Fruit fly (Drosophila melanogaster) whole organism, embryonic: Measurements from ENCODE around the gene CG32313.

Experiments used
- Asciz ChIP-seq: fragments of 200-800 bp; sonication (Bioruptor generic); optimal IDR thresholded peaks from 2 replicates; lab custom pipeline; 2017; ENCODE audit warnings: missing biosample characterization, mild to moderate bottlenecking, missing genetic modification characterization, missing genetic modification reagents
- B-H2 ChIP-seq: fragments of 200-800 bp; sonication (Bioruptor generic); optimal IDR thresholded peaks from 2 replicates; lab custom pipeline; 2018; ENCODE audit warnings: missing biosample characterization, mild to moderate bottlenecking, missing genetic modification characterization
- BEAF-32 ChIP-seq: fragments of 200-800 bp; sonication (Bioruptor generic); optimal IDR thresholded peaks from 3 replicates; lab custom pipeline; 2017; ENCODE audit warnings: missing biosample characterization, missing genetic modification characterization, mild to moderate bottlenecking, moderate library complexity, missing genetic modification reagents
- CG11695 ChIP-seq: fragments of 200-800 bp; sonication (Bioruptor generic); IDR thresholded peaks from 3 replicates; pipeline ENCODE4 v1.3.6; 2022; ENCODE audit warnings: missing biosample characterization, missing genetic modification characterization
- CG12155 ChIP-seq: fragments of 200-800 bp; sonication (Bioruptor generic); optimal IDR thresholded peaks from 3 replicates; lab custom pipeline; 2016; ENCODE audit warnings: missing biosample characterization, missing genetic modification characterization
- CG12659 ChIP-seq: fragments of 200-800 bp; sonication (Bioruptor generic); optimal IDR thresholded peaks from 3 replicates; lab custom pipeline; 2017; ENCODE audit warnings: mild to moderate bottlenecking, missing biosample characterization, missing genetic modification reagents, missing genetic modification characterization
- CG1603 ChIP-seq: fragments of 200-800 bp; sonication (Bioruptor generic); optimal IDR thresholded peaks from 2 replicates; lab custom pipeline; 2019; ENCODE audit warnings: missing biosample characterization, mild to moderate bottlenecking, missing genetic modification characterization, moderate library complexity
- CG16779 ChIP-seq: fragments of 200-800 bp; sonication (Bioruptor generic); IDR thresholded peaks from 2 replicates; pipeline ENCODE4 v1.3.6; 2022; ENCODE audit warnings: missing biosample characterization, missing genetic modification characterization
- CG17802 ChIP-seq: fragments of 200-800 bp; sonication (Bioruptor generic); optimal IDR thresholded peaks from 2 replicates; lab custom pipeline; 2018; ENCODE audit warnings: missing biosample characterization, mild to moderate bottlenecking, missing genetic modification characterization, moderate library complexity
- CG17912 ChIP-seq: fragments of 200-800 bp; sonication (Bioruptor generic); optimal IDR thresholded peaks from 2 replicates; lab custom pipeline; 2018; ENCODE audit warnings: missing biosample characterization, mild to moderate bottlenecking, missing genetic modification characterization
- CG18011 ChIP-seq: fragments of 200-800 bp; sonication (Bioruptor generic); optimal IDR thresholded peaks from 2 replicates; lab custom pipeline; 2017; ENCODE audit warnings: missing biosample characterization, missing genetic modification characterization, mild to moderate bottlenecking, moderate library complexity, missing genotype
- CG1832 ChIP-seq: fragments of 200-800 bp; sonication (Bioruptor generic); optimal IDR thresholded peaks from 2 replicates; lab custom pipeline; 2017; ENCODE audit warnings: missing biosample characterization, mild to moderate bottlenecking, missing genetic modification characterization, inconsistent platforms
- CG33557 ChIP-seq: fragments of 200-800 bp; sonication (Bioruptor generic); optimal IDR thresholded peaks from 2 replicates; lab custom pipeline; 2019; ENCODE audit warnings: missing biosample characterization, mild to moderate bottlenecking, missing genetic modification characterization, moderate library complexity
- CG34224 ChIP-seq: fragments of 200-800 bp; sonication (Bioruptor generic); IDR thresholded peaks from 3 replicates; pipeline ENCODE4 v1.3.6; 2022; ENCODE audit warnings: missing biosample characterization, missing genetic modification characterization; ENCODE audit not compliant: partially characterized antibody
- CG3995 ChIP-seq: fragments of 200-800 bp; sonication (Bioruptor generic); optimal IDR thresholded peaks from 3 replicates; lab custom pipeline; 2016; ENCODE audit warnings: missing biosample characterization, missing genetic modification characterization
- CG6683 ChIP-seq: fragments of 200-800 bp; sonication (Bioruptor generic); optimal IDR thresholded peaks from 2 replicates; lab custom pipeline; 2017; ENCODE audit warnings: missing biosample characterization, mild to moderate bottlenecking, missing genetic modification characterization, missing genetic modification reagents
- CG7928 ChIP-seq: fragments of 200-800 bp; sonication (Bioruptor generic); optimal IDR thresholded peaks from 2 replicates; lab custom pipeline; 2017; ENCODE audit warnings: missing biosample characterization, mild to moderate bottlenecking, missing genetic modification characterization
- CG8089 ChIP-seq: fragments of 200-800 bp; sonication (Bioruptor generic); optimal IDR thresholded peaks from 3 replicates; lab custom pipeline; 2016; ENCODE audit warnings: missing biosample characterization, missing genetic modification characterization
- CG9437 ChIP-seq: fragments of 200-800 bp; sonication (Bioruptor generic); optimal IDR thresholded peaks from 2 replicates; lab custom pipeline; 2018; ENCODE audit warnings: missing biosample characterization, mild to moderate bottlenecking, missing genetic modification characterization
- CG9727 ChIP-seq: fragments of 200-800 bp; sonication (Bioruptor generic); optimal IDR thresholded peaks from 3 replicates; lab custom pipeline; 2017; ENCODE audit warnings: missing biosample characterization, mild to moderate bottlenecking, missing genetic modification characterization
- CkIIα-i1 ChIP-seq: fragments of 200-800 bp; sonication (Bioruptor generic); IDR thresholded peaks from 2 replicates; pipeline ENCODE4 v1.3.6; 2022; ENCODE audit warnings: missing biosample characterization, missing genetic modification characterization
- E2f1 ChIP-seq: fragments of 200-800 bp; sonication (Bioruptor generic); IDR thresholded peaks from 2 replicates; pipeline ENCODE4 v1.3.6; 2022; ENCODE audit warnings: missing biosample characterization, missing genetic modification characterization
- HLHmδ ChIP-seq: fragments of 200-800 bp; sonication (Bioruptor generic); optimal IDR thresholded peaks from 2 replicates; lab custom pipeline; 2018; ENCODE audit warnings: missing biosample characterization, mild to moderate bottlenecking, missing genetic modification characterization, moderate library complexity
- Mad ChIP-seq: fragments of 200-800 bp; sonication (Bioruptor generic); optimal IDR thresholded peaks from 2 replicates; lab custom pipeline; 2016; ENCODE audit warnings: missing biosample characterization, missing genetic modification characterization
- Max ChIP-seq: fragments of 200-800 bp; sonication (Bioruptor generic); optimal IDR thresholded peaks from 2 replicates; lab custom pipeline; 2016; ENCODE audit warnings: missing biosample characterization, mild to moderate bottlenecking, missing genetic modification characterization
- Nf-YC ChIP-seq: fragments of 200-800 bp; optimal IDR thresholded peaks from 3 replicates; lab custom pipeline; 2019; ENCODE audit warnings: missing biosample characterization, mild to moderate bottlenecking, missing genetic modification characterization, moderate library complexity
- Opbp ChIP-seq: fragments of 200-800 bp; sonication (Bioruptor generic); IDR thresholded peaks from 3 replicates; pipeline ENCODE4 v1.3.6; 2022; ENCODE audit warnings: missing biosample characterization, missing genetic modification characterization; ENCODE audit not compliant: partially characterized antibody
- Poxn ChIP-seq: fragments of 200-800 bp; sonication (Bioruptor generic); IDR thresholded peaks from 2 replicates; pipeline ENCODE4 v1.3.6; 2022; ENCODE audit warnings: missing biosample characterization, missing genetic modification characterization
- Ptx1 ChIP-seq: fragments of 200-800 bp; sonication (Bioruptor generic); IDR thresholded peaks from 2 replicates; pipeline ENCODE4 v1.3.6; 2022; ENCODE audit warnings: missing biosample characterization, missing genetic modification characterization
- Scr ChIP-seq: fragments of 200-800 bp; sonication (Bioruptor generic); IDR thresholded peaks from 2 replicates; pipeline ENCODE4 v1.3.6; 2022; ENCODE audit warnings: missing biosample characterization, missing genetic modification characterization; ENCODE audit not compliant: partially characterized antibody
- Side ChIP-seq: fragments of 200-800 bp; sonication (Bioruptor generic); optimal IDR thresholded peaks from 2 replicates; lab custom pipeline; 2016; ENCODE audit warnings: missing biosample characterization, missing genetic modification characterization
- ara ChIP-seq: fragments of 200-800 bp; sonication (Bioruptor generic); IDR thresholded peaks from 2 replicates; pipeline ENCODE4 v1.3.6; 2022; ENCODE audit warnings: missing biosample characterization, missing genetic modification characterization
- bigmax ChIP-seq: fragments of 200-800 bp; sonication (Bioruptor generic); optimal IDR thresholded peaks from 2 replicates; lab custom pipeline; 2018; ENCODE audit warnings: missing biosample characterization, mild to moderate bottlenecking, missing genetic modification characterization
- ci ChIP-seq: fragments of 200-800 bp; sonication (Bioruptor generic); IDR thresholded peaks from 3 replicates; pipeline ENCODE4 v1.3.6; 2022; ENCODE audit warnings: missing biosample characterization, missing genetic modification characterization
- croc ChIP-seq: fragments of 200-800 bp; sonication (Bioruptor generic); conservative IDR thresholded peaks from 3 replicates; pipeline ENCODE4 v1.3.6; 2022; ENCODE audit warnings: missing biosample characterization, missing genetic modification characterization
- esg ChIP-seq: fragments of 200-800 bp; sonication (Bioruptor generic); conservative IDR thresholded peaks from 2 replicates; pipeline ENCODE4 v1.3.6; 2022; ENCODE audit warnings: missing biosample characterization, missing genetic modification characterization
- gce ChIP-seq: fragments of 200-800 bp; sonication (Bioruptor generic); IDR thresholded peaks from 3 replicates; pipeline ENCODE4 v1.3.6; 2022; ENCODE audit warnings: missing biosample characterization, missing genetic modification characterization
- grn ChIP-seq: fragments of 200-800 bp; sonication (Bioruptor generic); optimal IDR thresholded peaks from 3 replicates; lab custom pipeline; 2017; ENCODE audit warnings: missing biosample characterization, missing genetic modification characterization
- kah ChIP-seq: fragments of 200-800 bp; sonication (Bioruptor generic); optimal IDR thresholded peaks from 2 replicates; lab custom pipeline; 2018; ENCODE audit warnings: missing biosample characterization, mild to moderate bottlenecking, missing genetic modification characterization
- kay ChIP-seq: fragments of 200-800 bp; sonication (Bioruptor generic); optimal IDR thresholded peaks from 2 replicates; lab custom pipeline; 2016; ENCODE audit warnings: missing biosample characterization, missing genetic modification characterization
- mld ChIP-seq: fragments of 200-800 bp; sonication (Bioruptor generic); IDR thresholded peaks from 3 replicates; pipeline ENCODE4 v1.3.6; 2022; ENCODE audit warnings: missing biosample characterization, missing genetic modification characterization; ENCODE audit not compliant: partially characterized antibody
- onecut ChIP-seq: fragments of 200-800 bp; sonication (Bioruptor generic); IDR thresholded peaks from 2 replicates; pipeline ENCODE4 v1.3.6; 2022; ENCODE audit warnings: missing biosample characterization, missing genetic modification characterization
- pfk ChIP-seq: fragments of 200-800 bp; sonication (Bioruptor generic); optimal IDR thresholded peaks from 2 replicates; lab custom pipeline; 2018; ENCODE audit warnings: missing biosample characterization, mild to moderate bottlenecking, missing genetic modification characterization, moderate library complexity
- tll ChIP-seq, 2 experiments: fragments of 200-800 bp in 1 of 2; fragments of >200 bp in 1 of 2; sonication (Bioruptor generic) in 1 of 2; optimal IDR thresholded peaks; 2 replicates each; lab custom pipeline; 2017 to 2019; ENCODE audit warnings: missing biosample characterization in 2 of 2, missing genetic modification characterization in 2 of 2, mild to moderate bottlenecking in 1 of 2, moderate library complexity in 1 of 2
- tna ChIP-seq: fragments of 200-800 bp; sonication (Bioruptor generic); IDR thresholded peaks from 2 replicates; pipeline ENCODE4 v1.3.6; 2022; ENCODE audit warnings: missing biosample characterization, missing genetic modification characterization; ENCODE audit not compliant: partially characterized antibody
- unpg ChIP-seq: fragments of 200-800 bp; sonication (Bioruptor generic); optimal IDR thresholded peaks from 3 replicates; lab custom pipeline; 2018; ENCODE audit warnings: missing biosample characterization, mild to moderate bottlenecking, missing genetic modification characterization, moderate library complexity
- vnd ChIP-seq: fragments of 200-800 bp; sonication (Bioruptor generic); IDR thresholded peaks from 3 replicates; pipeline ENCODE4 v1.3.6; 2022; ENCODE audit warnings: missing biosample characterization, missing genetic modification characterization; ENCODE audit not compliant: partially characterized antibody
- zfh2 ChIP-seq: fragments of 200-800 bp; sonication (Bioruptor generic); optimal IDR thresholded peaks from 2 replicates; lab custom pipeline; 2016; ENCODE audit warnings: missing biosample characterization, missing genetic modification characterization

Gene CG32313

DNA sequence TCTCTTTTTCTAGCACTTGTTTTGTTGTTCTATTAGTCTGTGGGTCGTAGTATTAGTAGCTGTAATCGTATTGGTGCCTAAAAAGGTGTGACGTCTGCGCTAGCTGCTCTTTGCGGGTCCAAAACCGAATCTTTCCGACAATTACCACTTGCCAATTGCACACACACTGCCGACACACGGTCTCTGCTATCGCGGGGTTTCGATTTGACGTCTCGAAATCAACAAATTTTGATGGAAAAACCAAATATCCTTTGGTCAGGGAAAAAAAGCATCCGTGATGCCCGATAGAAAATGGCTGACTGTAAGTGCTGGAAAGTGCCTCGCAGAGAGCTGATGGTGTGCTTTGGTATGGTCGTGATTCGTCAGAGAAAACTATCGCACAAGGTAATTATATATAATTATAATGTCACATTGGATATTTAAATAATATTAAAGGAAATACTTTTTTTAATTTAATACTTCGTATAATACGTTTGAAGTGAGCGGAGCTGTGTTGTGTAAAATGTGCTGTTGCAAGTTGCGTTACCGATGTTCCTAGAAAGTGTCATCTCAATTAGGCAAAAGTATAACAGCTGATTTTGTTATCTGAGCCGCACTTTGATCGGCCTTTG lies 12.7 kb upstream of the CG32313 start, which contains the start of the genes Pex10 and CG12099 (continued):
- TF ChIP-seq CG1832 (GFP tag; lab: Kevin White, UChicago), result no peak
- TF ChIP-seq zfh2, result peak; percentile 82
- TF ChIP-seq CG8089 (GFP tag; lab: Kevin White, UChicago), result no peak
- TF ChIP-seq CG9437 (GFP tag; lab: Kevin White, UChicago), result peak; percentile 83
- TF ChIP-seq CG18011 (GFP tag; lab: Kevin White, UChicago), result peak; percentile 74
- peak; percentile 91 for TF ChIP-seq esg (GFP tag; lab: Robert Waterston, UW)
- peak; percentile 92 for TF ChIP-seq vnd (GFP tag; lab: Robert Waterston, UW)
- TF ChIP-seq bigmax, result no peak
- peak; percentile 86 for TF ChIP-seq Nf-YC (tag; lab: Kevin White, UChicago)
- peak; percentile 79 for TF ChIP-seq tna
- peak; percentile 59 for TF ChIP-seq CG6683 (GFP tag; lab: Kevin White, UChicago)
- TF ChIP-seq Mad, result peak; percentile 83
- peak; percentile 69 for TF ChIP-seq CG7928 (GFP tag; lab: Kevin White, UChicago)
- TF ChIP-seq CG12659 (GFP tag; lab: Kevin White, UChicago), result peak; percentile 94
- TF ChIP-seq CG33557 (GFP tag; lab: Kevin White, UChicago), result peak; percentile 84
- TF ChIP-seq grn (GFP tag; lab: Kevin White, UChicago), result peak; percentile 74
- no peak for TF ChIP-seq CkIIα-i1 (GFP tag; lab: Robert Waterston, UW)
- TF ChIP-seq CG17802 (tag; lab: Kevin White, UChicago), result peak; percentile 45
- peak; percentile 89 for TF ChIP-seq CG34224 (GFP tag; lab: Robert Waterston, UW)
- peak; percentile 88 for TF ChIP-seq CG12155
- TF ChIP-seq Side (GFP tag; lab: Kevin White, UChicago), result peak; percentile 48
- no peak for TF ChIP-seq HLHmδ (GFP tag; lab: Kevin White, UChicago)
- peak; percentile 95 for TF ChIP-seq Ptx1
- TF ChIP-seq Opbp (GFP tag; lab: Robert Waterston, UW), result peak; percentile 85
- TF ChIP-seq mld (GFP tag; lab: Robert Waterston, UW), result peak; percentile 80; the same call in 2 of the 3 replicates
- peak; percentile 91 for TF ChIP-seq B-H2 (GFP tag; lab: Kevin White, UChicago)
- peak; percentile 85 for TF ChIP-seq ci (GFP tag; lab: Robert Waterston, UW)
- TF ChIP-seq kay, result peak; percentile 84
- TF ChIP-seq CG11695 (GFP tag; lab: Robert Waterston, UW), result peak; percentile 84
- peak; percentile 97 for TF ChIP-seq Scr (GFP tag; lab: Robert Waterston, UW)
- TF ChIP-seq unpg (GFP tag; lab: Kevin White, UChicago), result peak; percentile 86
- peak; percentile 80 for TF ChIP-seq CG1603
- peak; percentile 20 to 70 for TF ChIP-seq tll (GFP tag; optimal IDR thresholded peaks at IDR 0.05; lab: Kevin White, UChicago)
- TF ChIP-seq CG16779, result peak; percentile 83
- peak; percentile 73 for TF ChIP-seq Poxn
- TF ChIP-seq kah (GFP tag; lab: Kevin White, UChicago), result peak; percentile 41
- 0 out of 3 replicates have a peak, but pooled peaks have one; percentile 57 for TF ChIP-seq gce (GFP tag; lab: Robert Waterston, UW)
- TF ChIP-seq CG17912 (GFP tag; lab: Kevin White, UChicago), result peak; percentile 46
- TF ChIP-seq CG9727 (GFP tag; lab: Kevin White, UChicago), result peak; percentile 91
- no peak for TF ChIP-seq Asciz (GFP tag; lab: Kevin White, UChicago)
- TF ChIP-seq CG3995 (GFP tag; lab: Kevin White, UChicago), result peak; percentile 66
- TF ChIP-seq Max (GFP tag; lab: Kevin White, UChicago), result peak; percentile 90
- TF ChIP-seq pfk (GFP tag; lab: Kevin White, UChicago), result peak; percentile 42
- peak; percentile 75 for TF ChIP-seq onecut
- TF ChIP-seq E2f1 (GFP tag; lab: Robert Waterston, UW), result peak; percentile 84
- TF ChIP-seq croc (GFP tag; lab: Robert Waterston, UW), result peak; percentile 90
- TF ChIP-seq BEAF-32 (GFP tag; lab: Kevin White, UChicago), result peak; percentile 97
- TF ChIP-seq ara (GFP tag; lab: Robert Waterston, UW), result peak; percentile 87
